Worm (Caenorhabditis elegans) whole organism, early embryonic: ENCODE measurements around the gene rps-24.

ENCODE experiments used
- B0310.2 ChIP-seq: sonication (generic microtip); optimal IDR thresholded peaks from 2 replicates; lab custom pipeline; 2016; ENCODE audit warnings: mild to moderate bottlenecking, missing genetic modification characterization, missing compliant biosample characterization
- F13C5.2 ChIP-seq: sonication (generic microtip); optimal IDR thresholded peaks from 2 replicates; lab custom pipeline; 2017; ENCODE audit warnings: mild to moderate bottlenecking, missing genetic modification characterization, inconsistent platforms, missing compliant biosample characterization
- aly-1 ChIP-seq: sonication (generic microtip); optimal IDR thresholded peaks from 2 replicates; lab custom pipeline; 2016; ENCODE audit warnings: missing genetic modification characterization, missing compliant biosample characterization
- ama-1 ChIP-seq: fragments of 150-350 bp; optimal IDR thresholded peaks from 2 replicates; lab custom pipeline; 2014
- ceh-13 ChIP-seq: fragments of 200-800 bp; sonication (Bioruptor generic); optimal IDR thresholded peaks from 2 replicates; lab custom pipeline; 2018; ENCODE audit warnings: mild to moderate bottlenecking, missing genetic modification characterization, missing compliant biosample characterization
- ceh-36 ChIP-seq: sonication (generic microtip); optimal IDR thresholded peaks from 2 replicates; lab custom pipeline; 2016; ENCODE audit warnings: missing genetic modification characterization, inconsistent platforms, missing compliant biosample characterization
- ets-7 ChIP-seq: sonication (generic microtip); optimal IDR thresholded peaks from 2 replicates; lab custom pipeline; 2016; ENCODE audit warnings: missing genotype, missing genetic modification characterization, missing compliant biosample characterization
- flt-1 ChIP-seq: fragments of 200-800 bp; sonication (Bioruptor generic); IDR thresholded peaks from 2 replicates; pipeline ENCODE4 v1.3.6; 2022; ENCODE audit warnings: missing genetic modification characterization, missing compliant biosample characterization
- hmbx-1 ChIP-seq: sonication (generic microtip); optimal IDR thresholded peaks from 2 replicates; lab custom pipeline; 2016; ENCODE audit warnings: mild to moderate bottlenecking, missing genetic modification characterization, missing compliant biosample characterization
- hmg-4 ChIP-seq: fragments of 200-800 bp; sonication (Bioruptor generic); optimal IDR thresholded peaks from 2 replicates; lab custom pipeline; 2018; ENCODE audit warnings: mild to moderate bottlenecking, missing genetic modification characterization, missing compliant biosample characterization
- hnd-1 ChIP-seq: sonication (generic microtip); optimal IDR thresholded peaks from 2 replicates; lab custom pipeline; 2016; ENCODE audit warnings: missing genetic modification characterization, missing compliant biosample characterization
- pes-1 ChIP-seq: fragments of 200-800 bp; sonication (Bioruptor generic); IDR thresholded peaks from 2 replicates; pipeline ENCODE4 v1.3.6; 2022; ENCODE audit warnings: missing genetic modification reagents, missing genetic modification characterization, missing compliant biosample characterization
- scrt-1 ChIP-seq: fragments of 200-800 bp; sonication (Bioruptor generic); IDR thresholded peaks from 2 replicates; pipeline ENCODE4 v1.3.6; 2022; ENCODE audit warnings: missing genetic modification characterization, missing compliant biosample characterization
- sea-1 ChIP-seq: fragments of 200-800 bp; sonication (Bioruptor generic); conservative IDR thresholded peaks from 2 replicates; pipeline ENCODE4 v1.3.6; 2022; ENCODE audit warnings: missing genetic modification characterization, missing compliant biosample characterization
- tbx-11 ChIP-seq: fragments of 200-800 bp; sonication (Bioruptor generic); IDR thresholded peaks from 2 replicates; pipeline ENCODE4 v1.3.6; 2022; ENCODE audit warnings: missing genetic modification characterization, missing compliant biosample characterization
- tbx-37 ChIP-seq: fragments of 200-800 bp; sonication (Bioruptor generic); conservative IDR thresholded peaks from 2 replicates; pipeline ENCODE4 v1.3.6; 2022; ENCODE audit warnings: missing genetic modification reagents, missing genetic modification characterization, missing compliant biosample characterization
- tra-4 ChIP-seq: sonication (generic microtip); optimal IDR thresholded peaks from 2 replicates; lab custom pipeline; 2017; ENCODE audit warnings: missing genetic modification characterization, missing compliant biosample characterization

rps-24 gene

DNA sequence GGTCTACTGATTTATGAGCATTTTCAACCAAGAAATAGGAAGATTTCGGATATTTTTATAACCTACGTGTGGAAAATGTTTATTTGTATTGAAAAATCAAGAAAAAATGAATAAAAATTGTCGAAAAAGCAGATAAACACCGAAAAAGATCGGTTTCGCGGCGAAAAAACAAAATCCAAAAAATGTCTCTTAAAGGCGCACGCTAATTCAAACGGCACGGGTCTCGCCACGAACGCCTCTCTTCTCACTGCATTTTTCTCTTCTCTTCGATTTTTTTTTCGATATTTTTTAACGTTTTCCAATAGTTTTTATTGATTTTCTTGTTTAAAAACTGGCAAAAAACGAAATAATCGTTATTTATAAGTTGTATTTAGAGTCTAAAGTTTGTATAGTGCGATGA is 39.9 kb downstream of the rps-24 start:
- no peak for TF ChIP-seq pes-1 (GFP tag; lab: Robert Waterston, UW)
- no peak for TF ChIP-seq tbx-37
- TF ChIP-seq aly-1: no peak
- no peak for TF ChIP-seq scrt-1 (GFP tag; lab: Robert Waterston, UW)
- TF ChIP-seq ceh-36 (tag; lab: Kevin White, UChicago): no peak
- TF ChIP-seq hmbx-1 (tag; lab: Kevin White, UChicago): no peak
- no peak for TF ChIP-seq hmg-4 (GFP tag; lab: Kevin White, UChicago)
- no peak for TF ChIP-seq tbx-11 (GFP tag; lab: Robert Waterston, UW)
- TF ChIP-seq ceh-13: no peak
- TF ChIP-seq F13C5.2 (tag; lab: Kevin White, UChicago): no peak
- TF ChIP-seq ets-7 (tag; lab: Kevin White, UChicago): no peak
- no peak for TF ChIP-seq ama-1
- TF ChIP-seq sea-1 (GFP tag; lab: Robert Waterston, UW): no peak
- no peak for TF ChIP-seq flt-1 (GFP tag; lab: Robert Waterston, UW)
- TF ChIP-seq B0310.2 (tag; lab: Kevin White, UChicago): no peak
- TF ChIP-seq hnd-1: no peak
- TF ChIP-seq tra-4: no peak

DNA sequence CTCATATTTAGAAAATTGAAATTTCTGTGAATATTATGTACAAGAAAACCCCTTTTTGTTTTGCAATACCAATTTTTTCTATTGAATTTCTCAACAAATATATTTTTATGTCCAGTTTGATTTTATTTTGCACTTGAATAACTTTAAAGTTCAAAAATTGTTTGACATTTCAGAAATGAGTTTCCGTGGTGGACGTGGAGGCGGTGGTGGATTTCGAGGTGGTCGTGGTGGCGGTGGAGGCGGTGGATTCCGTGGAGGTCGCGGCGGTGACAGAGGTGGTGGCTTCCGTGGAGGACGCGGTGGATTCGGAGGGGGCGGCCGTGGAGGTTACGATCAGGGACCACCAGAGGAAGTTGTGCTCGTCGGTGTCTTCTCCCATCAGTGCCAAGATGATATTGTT is 40.3 kb downstream of the rps-24 start, which contains the start of gene garr-1:
Gene garr-1 (plus strand): TSS at position 174 of the 400 bp plus-strand sequence.
- TF ChIP-seq tbx-11 (GFP tag; lab: Robert Waterston, UW) (no peak), B0310.2 (tag; lab: Kevin White, UChicago) (no peak), sea-1 (GFP tag; lab: Robert Waterston, UW) (no peak), ama-1 (no peak), F13C5.2 (tag; lab: Kevin White, UChicago) (no peak), tbx-37 (no peak), flt-1 (GFP tag; lab: Robert Waterston, UW) (no peak), ets-7 (tag; lab: Kevin White, UChicago) (no peak)

DNA sequence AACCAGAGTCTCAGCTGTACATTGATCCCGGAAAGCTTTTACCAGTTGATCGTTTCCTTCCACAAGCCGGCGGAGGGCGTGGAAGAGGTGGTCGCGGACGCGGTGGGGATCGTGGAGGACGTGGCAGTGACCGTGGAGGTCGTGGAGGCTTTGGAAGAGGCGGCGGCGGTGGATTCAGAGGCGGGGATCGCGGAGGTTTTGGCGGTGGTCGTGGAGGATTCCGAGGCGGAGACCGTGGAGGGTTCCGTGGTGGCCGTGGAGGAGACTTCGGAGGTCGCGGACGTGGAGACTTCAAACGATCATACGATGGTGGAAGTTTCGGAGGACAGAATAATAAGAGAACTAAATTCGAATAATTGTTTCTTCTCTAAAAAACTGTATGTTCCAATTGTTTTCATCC is 40.9 kb downstream of the rps-24 start:
- TF ChIP-seq ceh-13: no peak
- no peak for TF ChIP-seq B0310.2 (tag; lab: Kevin White, UChicago)
- no peak for TF ChIP-seq hnd-1

DNA sequence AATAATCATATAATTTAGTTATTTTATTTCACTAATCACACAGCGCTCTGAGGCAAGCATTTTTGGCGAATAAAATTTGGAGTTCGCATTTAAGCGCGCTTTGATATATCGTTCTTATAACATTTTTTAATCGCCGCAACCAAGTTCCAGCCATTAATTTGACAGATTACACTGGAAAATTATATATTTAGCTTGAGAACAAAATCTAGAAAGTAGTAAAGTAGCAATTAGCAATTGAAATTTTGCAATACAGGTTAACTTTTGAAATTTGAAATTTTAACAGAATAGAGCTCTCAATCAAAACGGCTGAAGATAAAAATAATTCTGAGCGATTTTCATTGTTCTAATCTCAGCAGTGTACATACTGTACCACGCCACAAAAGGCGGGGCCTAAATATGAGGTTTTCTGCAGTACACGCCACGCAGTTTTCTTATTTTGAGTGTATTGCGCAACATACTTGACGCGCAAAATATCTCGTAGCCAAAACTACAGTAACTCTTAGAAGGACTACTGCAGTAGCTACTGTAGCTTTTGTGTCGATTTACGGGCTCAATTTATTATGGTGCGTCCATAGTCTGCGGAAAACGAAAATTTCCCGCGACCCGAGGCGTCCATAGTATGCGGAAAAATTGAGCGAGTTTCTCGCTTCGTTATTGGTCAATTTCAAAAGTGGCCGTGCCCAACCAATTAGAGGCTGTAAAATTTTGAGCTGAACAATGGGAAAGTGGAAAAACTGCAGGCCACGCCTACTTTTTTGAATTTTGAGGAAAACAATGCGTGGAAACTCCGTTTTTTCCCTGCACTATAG is 41.6 kb downstream of the rps-24 start:
- TF ChIP-seq aly-1: no peak
- no peak for TF ChIP-seq hmbx-1 (tag; lab: Kevin White, UChicago)
- TF ChIP-seq ceh-36 (tag; lab: Kevin White, UChicago): no peak
- no peak for TF ChIP-seq tra-4
- no peak for TF ChIP-seq scrt-1 (GFP tag; lab: Robert Waterston, UW)
- TF ChIP-seq pes-1 (GFP tag; lab: Robert Waterston, UW): 0 out of 2 replicates have a peak, but pooled peaks have one; percentile 17
- TF ChIP-seq hnd-1: no peak
- no peak for TF ChIP-seq F13C5.2 (tag; lab: Kevin White, UChicago)
- TF ChIP-seq tbx-11 (GFP tag; lab: Robert Waterston, UW): no peak

DNA sequence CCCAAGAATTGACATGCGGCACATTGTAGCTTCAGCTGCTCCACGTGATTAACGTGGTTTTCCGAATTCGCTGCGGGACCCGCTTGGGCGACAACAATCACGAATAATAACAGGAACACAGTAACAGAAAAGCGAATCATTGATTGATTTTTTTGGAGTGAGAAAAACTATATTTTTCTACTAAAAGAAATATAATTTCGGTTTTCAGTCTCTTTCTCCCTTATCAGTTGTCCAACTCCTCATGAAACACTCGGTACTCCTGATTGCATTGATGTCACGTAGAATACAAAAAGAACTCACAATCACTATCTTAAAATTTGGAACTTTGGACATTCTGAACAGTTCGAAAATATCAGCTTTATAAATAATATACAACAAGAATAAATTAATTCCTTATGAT is 43.2 kb downstream of the rps-24 start, which contains the start of gene Y66H1A.5:
Gene Y66H1A.5 (minus strand): TSS at position 265 of the 400 bp plus-strand sequence.
- TF ChIP-seq F13C5.2 (tag; lab: Kevin White, UChicago) (no peak), ceh-13 (no peak), tra-4 (no peak), hmg-4 (GFP tag; lab: Kevin White, UChicago) (no peak), ama-1 (no peak), B0310.2 (tag; lab: Kevin White, UChicago) (no peak), scrt-1 (GFP tag; lab: Robert Waterston, UW) (no peak), ceh-36 (tag; lab: Kevin White, UChicago) (no peak), pes-1 (GFP tag; lab: Robert Waterston, UW) (no peak), ets-7 (tag; lab: Kevin White, UChicago) (no peak), sea-1 (GFP tag; lab: Robert Waterston, UW) (no peak), flt-1 (GFP tag; lab: Robert Waterston, UW) (no peak), tbx-11 (GFP tag; lab: Robert Waterston, UW) (no peak), hnd-1 (no peak), aly-1 (no peak), hmbx-1 (tag; lab: Kevin White, UChicago) (no peak), tbx-37 (no peak)
